Worm (Caenorhabditis elegans) whole organism, L1 larva: ENCODE data around the gene C47E12.13.

Experiments used
- C04F5.9 ChIP-seq: sonication (generic microtip); optimal IDR thresholded peaks from 2 replicates; lab custom pipeline; 2016; ENCODE audit warnings: missing genetic modification characterization, missing compliant biosample characterization
- C16A3.4 ChIP-seq: fragments of 150-350 bp; optimal IDR thresholded peaks from 2 replicates; lab custom pipeline; 2014; ENCODE audit warnings: missing biosample characterization, missing genetic modification characterization
- C34B4.2 ChIP-seq: sonication (generic microtip); optimal IDR thresholded peaks from 2 replicates; lab custom pipeline; 2017; ENCODE audit warnings: mild to moderate bottlenecking, missing genetic modification characterization, missing compliant biosample characterization
- F16B12.6 ChIP-seq: fragments of 150-350 bp; optimal IDR thresholded peaks from 2 replicates; lab custom pipeline; 2014; ENCODE audit warnings: missing biosample characterization, missing genetic modification characterization
- Y116A8C.19 ChIP-seq: sonication (generic microtip); optimal IDR thresholded peaks from 2 replicates; lab custom pipeline; 2016; ENCODE audit warnings: missing compliant biosample characterization, missing genetic modification characterization, borderline replicate concordance
- aly-2 ChIP-seq: fragments of 150-350 bp; optimal IDR thresholded peaks from 2 replicates; lab custom pipeline; 2014; ENCODE audit warnings: missing biosample characterization, missing genetic modification characterization
- ceh-63 ChIP-seq: fragments of 200-800 bp; sonication (Bioruptor generic); optimal IDR thresholded peaks from 2 replicates; lab custom pipeline; 2018; ENCODE audit warnings: mild to moderate bottlenecking, missing genetic modification characterization, missing compliant biosample characterization
- ceh-82 ChIP-seq, 3 experiments: fragments of 150-350 bp in 1 of 3; sonication (generic microtip) in 2 of 3; optimal IDR thresholded peaks; 2 replicates each; lab custom pipeline; 2014 to 2017; ENCODE audit warnings: missing biosample characterization in 3 of 3, missing genetic modification characterization in 3 of 3
- ceh-90 ChIP-seq: sonication (generic microtip); optimal IDR thresholded peaks from 2 replicates; lab custom pipeline; 2016; ENCODE audit warnings: missing genetic modification characterization, missing compliant biosample characterization
- dpl-1 ChIP-seq, 3 experiments: fragments of 150-350 bp in 2 of 3; sonication (generic microtip) in 1 of 3; optimal IDR thresholded peaks; 2 replicates each; lab custom pipeline; 2014 to 2017; ENCODE audit warnings: missing biosample characterization in 3 of 3, missing genetic modification characterization in 3 of 3, missing genetic modification reagents in 3 of 3
- efl-1 ChIP-seq, 4 experiments: fragments of 150-350 bp; optimal IDR thresholded peaks in 3 of 4; peaks in 1 of 4; 1 replicate in 1 of 4; 2 replicates in 3 of 4; lab custom pipeline; 2014; ENCODE audit warnings: missing biosample characterization in 2 of 4, missing genetic modification characterization in 2 of 4, missing genetic modification reagents in 2 of 4
- elt-3 ChIP-seq, 6 experiments: fragments of 150-350 bp in 1 of 6; sonication (generic microtip); optimal IDR thresholded peaks; 2 replicates each; lab custom pipeline; 2017 to 2018; ENCODE audit warnings: missing biosample characterization in 6 of 6, missing genetic modification characterization in 6 of 6, inconsistent platforms in 1 of 6
- fkh-4 ChIP-seq: sonication (generic microtip); optimal IDR thresholded peaks from 2 replicates; lab custom pipeline; 2016; ENCODE audit warnings: missing compliant biosample characterization, missing genetic modification characterization, borderline replicate concordance
- hlh-4 ChIP-seq: sonication (generic microtip); optimal IDR thresholded peaks from 2 replicates; lab custom pipeline; 2016; ENCODE audit warnings: mild to moderate bottlenecking, missing genetic modification characterization, missing compliant biosample characterization
- irx-1 ChIP-seq: sonication (generic microtip); optimal IDR thresholded peaks from 2 replicates; lab custom pipeline; 2016; ENCODE audit warnings: missing genetic modification characterization, missing compliant biosample characterization
- isw-1 ChIP-seq: fragments of 200-800 bp; sonication (Bioruptor generic); IDR thresholded peaks from 2 replicates; pipeline ENCODE4 v1.3.6; 2022; ENCODE audit warnings: missing genetic modification characterization, missing compliant biosample characterization
- lin-15B ChIP-seq: fragments of 150-350 bp; sonication (generic microtip); optimal IDR thresholded peaks from 3 replicates; lab custom pipeline; 2014; ENCODE audit warnings: missing biosample characterization, missing genetic modification characterization
- lin-35 ChIP-seq, 2 experiments: fragments of 150-350 bp; optimal IDR thresholded peaks; 2 replicates each; lab custom pipeline; 2014; ENCODE audit warnings: missing biosample characterization in 2 of 2, missing genetic modification characterization in 2 of 2, missing genetic modification reagents in 2 of 2
- lin-39 ChIP-seq: fragments of 150-350 bp; optimal IDR thresholded peaks from 2 replicates; lab custom pipeline; 2014; ENCODE audit warnings: missing biosample characterization, missing genetic modification reagents, missing genetic modification characterization
- lsy-2 ChIP-seq, 2 experiments: fragments of 150-350 bp; optimal IDR thresholded peaks; 2 replicates each; lab custom pipeline; 2014; ENCODE audit warnings: missing biosample characterization in 2 of 2, missing genetic modification characterization in 2 of 2
- mab-9 ChIP-seq: fragments of 200-800 bp; sonication (Bioruptor generic); IDR thresholded peaks from 2 replicates; pipeline ENCODE4 v1.3.6; 2022; ENCODE audit warnings: missing genetic modification reagents, missing genetic modification characterization, missing compliant biosample characterization
- mdl-1 ChIP-seq, 2 experiments: fragments of 150-350 bp; optimal IDR thresholded peaks; 2 replicates each; lab custom pipeline; 2014 to 2017; ENCODE audit warnings: missing biosample characterization in 2 of 2, missing genetic modification characterization in 2 of 2, inconsistent platforms in 1 of 2
- mep-1 ChIP-seq: fragments of 150-350 bp; optimal IDR thresholded peaks from 2 replicates; lab custom pipeline; 2014; ENCODE audit warnings: missing biosample characterization, missing genetic modification characterization
- nhr-19 ChIP-seq: fragments of 200-800 bp; sonication (Bioruptor generic); conservative IDR thresholded peaks from 2 replicates; pipeline ENCODE4 v1.3.6; 2022; ENCODE audit warnings: missing genetic modification characterization, missing compliant biosample characterization
- nhr-20 ChIP-seq: sonication (generic microtip); optimal IDR thresholded peaks from 2 replicates; lab custom pipeline; 2016; ENCODE audit warnings: mild to moderate bottlenecking, missing genetic modification characterization, missing compliant biosample characterization
- nhr-237 ChIP-seq: fragments of 150-350 bp; optimal IDR thresholded peaks from 2 replicates; lab custom pipeline; 2014; ENCODE audit warnings: missing biosample characterization, missing genetic modification characterization
- nhr-47 ChIP-seq: sonication (generic microtip); optimal IDR thresholded peaks from 2 replicates; lab custom pipeline; 2016; ENCODE audit warnings: mild to moderate bottlenecking, missing genetic modification characterization, moderate library complexity, missing compliant biosample characterization
- nhr-71 ChIP-seq: sonication (generic microtip); optimal IDR thresholded peaks from 2 replicates; lab custom pipeline; 2016; ENCODE audit warnings: mild to moderate bottlenecking, missing genetic modification characterization, moderate library complexity, missing compliant biosample characterization
- nhr-77 ChIP-seq: fragments of 150-350 bp; optimal IDR thresholded peaks from 2 replicates; lab custom pipeline; 2014; ENCODE audit warnings: missing biosample characterization, missing genetic modification characterization
- nhr-84 ChIP-seq: sonication (generic microtip); optimal IDR thresholded peaks from 2 replicates; lab custom pipeline; 2017; ENCODE audit warnings: missing biosample characterization, missing genetic modification characterization
- nhr-90 ChIP-seq: sonication (generic microtip); optimal IDR thresholded peaks from 2 replicates; lab custom pipeline; 2016; ENCODE audit warnings: mild to moderate bottlenecking, missing genetic modification characterization, missing compliant biosample characterization; ENCODE audit not compliant: poor library complexity
- pqm-1 ChIP-seq: sonication (generic microtip); optimal IDR thresholded peaks from 3 replicates; lab custom pipeline; 2017; ENCODE audit warnings: missing biosample characterization, missing genetic modification characterization
- rnt-1 ChIP-seq: sonication (generic microtip); optimal IDR thresholded peaks from 2 replicates; lab custom pipeline; 2016; ENCODE audit warnings: mild to moderate bottlenecking, missing genetic modification characterization, moderate library complexity, missing compliant biosample characterization
- skn-1 ChIP-seq: fragments of 150-350 bp; optimal IDR thresholded peaks from 2 replicates; lab custom pipeline; 2014; ENCODE audit warnings: missing biosample characterization, missing genetic modification characterization
- snpc-4 ChIP-seq: fragments of 150-350 bp; optimal IDR thresholded peaks from 2 replicates; lab custom pipeline; 2014; ENCODE audit warnings: missing biosample characterization, missing genetic modification characterization
- snu-23 ChIP-seq: sonication (generic microtip); optimal IDR thresholded peaks from 2 replicates; lab custom pipeline; 2016; ENCODE audit warnings: missing genetic modification characterization, missing compliant biosample characterization
- tlp-1 ChIP-seq: fragments of 150-350 bp; optimal IDR thresholded peaks from 2 replicates; lab custom pipeline; 2014; ENCODE audit warnings: missing biosample characterization, missing genetic modification characterization
- zag-1 ChIP-seq: fragments of 150-350 bp; optimal IDR thresholded peaks from 2 replicates; lab custom pipeline; 2014; ENCODE audit warnings: missing biosample characterization, missing genetic modification characterization
- zip-4 ChIP-seq: fragments of 200-800 bp; sonication (Bioruptor generic); optimal IDR thresholded peaks from 2 replicates; lab custom pipeline; 2018; ENCODE audit warnings: mild to moderate bottlenecking, missing genetic modification characterization, moderate library complexity, missing compliant biosample characterization
- ztf-11 ChIP-seq, 2 experiments: sonication (generic microtip); optimal IDR thresholded peaks; 2 replicates each; lab custom pipeline; 2016 to 2017; ENCODE audit warnings: missing genetic modification characterization in 2 of 2, missing biosample characterization in 1 of 2, missing compliant biosample characterization in 1 of 2

Gene C47E12.13

DNA sequence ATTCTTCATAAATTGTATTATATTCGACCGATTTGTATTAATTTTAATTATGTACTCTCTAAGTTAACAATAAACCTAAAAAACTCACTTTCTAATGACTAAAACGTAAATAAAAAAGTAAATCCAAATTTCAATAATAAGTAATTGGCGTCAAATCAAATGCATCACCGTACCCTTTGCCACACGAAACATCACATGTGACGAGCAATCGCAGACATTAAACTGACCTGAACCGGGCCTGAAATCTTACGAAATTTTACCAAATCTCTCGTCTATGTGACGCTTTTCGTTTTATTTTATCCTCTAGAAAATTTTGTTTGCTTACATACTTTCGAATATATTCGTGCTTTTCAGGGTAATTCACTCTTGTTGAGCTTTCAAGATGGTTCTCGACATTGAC lies 3.3 kb downstream of the C47E12.13 start, which contains the start of the genes C47E12.2 and sars-1:
C47E12.2 (minus strand) TSS at position 131 of the 400 bp plus-strand sequence.
sars-1 (plus strand) TSS at position 355 of the 400 bp plus-strand sequence.
- TF ChIP-seq fkh-4 (tag; lab: Kevin White, UChicago) (no peak), pqm-1 (tag; lab: Kevin White, UChicago) (no peak), mab-9 (GFP tag; lab: Robert Waterston, UW) (no peak), nhr-71 (tag; lab: Kevin White, UChicago) (peak; percentile 9), nhr-84 (tag; lab: Kevin White, UChicago) (no peak), isw-1 (GFP tag; lab: Robert Waterston, UW) (no peak), tlp-1 (tag; lab: Kevin White, UChicago) (no peak), dpl-1 (GFP tag; optimal IDR thresholded peaks at IDR 0.05; lab: Kevin White, UChicago) (peak in 2 of 3 experiments; percentile 11 to 46), C34B4.2 (tag; lab: Kevin White, UChicago) (no peak), rnt-1 (tag; lab: Kevin White, UChicago) (no peak), nhr-77 (tag; lab: Kevin White, UChicago) (no peak), snu-23 (GFP tag; lab: Kevin White, UChicago) (peak; percentile 37), lsy-2 (tag; optimal IDR thresholded peaks at IDR 0.05; lab: Kevin White, UChicago) (peak; percentile 81 to 96), ceh-82 (tag; optimal IDR thresholded peaks at IDR 0.05; lab: Kevin White, UChicago) (peak in 1 of 3 experiments; percentile 24), efl-1 (optimal IDR thresholded peaks at IDR 0.05; lab: Kevin White, UChicago) (peak; percentile 37 to 44), efl-1 (GFP tag; optimal IDR thresholded peaks at IDR 0.05 in 1 of 2; lab: Kevin White, UChicago) (peak; percentile 27 to 94), F16B12.6 (tag; lab: Kevin White, UChicago) (peak; percentile 87), lin-35 (GFP tag; optimal IDR thresholded peaks at IDR 0.05; lab: Kevin White, UChicago) (peak; percentile 31 to 47), nhr-47 (tag; lab: Kevin White, UChicago) (peak; percentile 22), nhr-90 (tag; lab: Kevin White, UChicago) (no peak), ceh-63 (GFP tag; lab: Kevin White, UChicago) (no peak), mdl-1 (tag; optimal IDR thresholded peaks at IDR 0.05; lab: Kevin White, UChicago) (peak in 1 of 2 experiments; percentile 12), skn-1 (tag; lab: Kevin White, UChicago) (peak; percentile 82), nhr-19 (no peak), lin-39 (no peak), nhr-237 (tag; lab: Kevin White, UChicago) (no peak), mep-1 (tag; lab: Kevin White, UChicago) (no peak), elt-3 (tag; optimal IDR thresholded peaks at IDR 0.05; lab: Kevin White, UChicago) (no peak), hlh-4 (tag; lab: Kevin White, UChicago) (no peak), ceh-90 (tag; lab: Kevin White, UChicago) (no peak), lin-15B (tag; lab: Kevin White, UChicago) (peak; percentile 20), zag-1 (tag; lab: Kevin White, UChicago) (no peak), irx-1 (tag; lab: Kevin White, UChicago) (no peak), zip-4 (GFP tag; lab: Kevin White, UChicago) (no peak), C16A3.4 (tag; lab: Kevin White, UChicago) (no peak), snpc-4 (tag; lab: Kevin White, UChicago) (no peak)

DNA sequence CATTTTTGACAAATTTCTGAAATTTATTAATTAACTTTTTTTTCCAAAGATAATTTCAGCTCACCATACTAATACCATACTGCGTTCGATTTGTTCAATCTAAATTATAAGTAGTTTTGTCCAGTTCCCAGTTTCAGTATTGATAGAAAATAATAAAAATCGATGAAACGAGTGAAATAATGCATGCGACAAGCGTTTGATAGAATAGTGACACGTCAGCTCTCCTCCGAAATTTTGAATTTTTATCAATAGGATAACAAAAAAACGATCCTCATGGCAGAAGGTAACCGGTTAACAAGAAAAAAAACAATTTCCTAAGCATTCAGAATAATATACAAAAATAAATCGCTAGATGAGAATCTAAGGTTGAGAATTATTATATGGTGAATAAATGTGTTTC lies 4.9 kb downstream of the C47E12.13 start, which contains the start of gene C47E12.3:
C47E12.3 (minus strand) TSS at position 101 of the 400 bp plus-strand sequence.
- no peak for TF ChIP-seq fkh-4 (tag; lab: Kevin White, UChicago)
- TF ChIP-seq efl-1 (optimal IDR thresholded peaks at IDR 0.05; lab: Kevin White, UChicago) = no peak
- no peak for TF ChIP-seq efl-1 (GFP tag; optimal IDR thresholded peaks at IDR 0.05 in 1 of 2; lab: Kevin White, UChicago)
- TF ChIP-seq aly-2 (tag; lab: Kevin White, UChicago) = no peak
- no peak for TF ChIP-seq nhr-20 (tag; lab: Kevin White, UChicago)
- no peak for TF ChIP-seq dpl-1 (GFP tag; optimal IDR thresholded peaks at IDR 0.05; lab: Kevin White, UChicago)
- no peak for TF ChIP-seq tlp-1 (tag; lab: Kevin White, UChicago)
- TF ChIP-seq ztf-11 (tag; optimal IDR thresholded peaks at IDR 0.05; lab: Kevin White, UChicago) = no peak
- no peak for TF ChIP-seq C04F5.9 (tag; lab: Kevin White, UChicago)
- no peak for TF ChIP-seq Y116A8C.19 (tag; lab: Kevin White, UChicago)
- no peak for TF ChIP-seq irx-1 (tag; lab: Kevin White, UChicago)
